Fruit fly (Drosophila melanogaster) whole organism, embryonic: Measurements from ENCODE around the gene His3.3A.

Source experiments
- Aef1 ChIP-seq: fragments of 200-800 bp; sonication (Bioruptor generic); IDR thresholded peaks from 3 replicates; pipeline ENCODE4 v1.3.6; 2022; ENCODE audit warnings: missing biosample characterization, missing genetic modification characterization
- Atf-2 ChIP-seq: fragments of 200-800 bp; sonication (Bioruptor generic); optimal IDR thresholded peaks from 2 replicates; lab custom pipeline; 2016; ENCODE audit warnings: missing biosample characterization, missing genetic modification characterization
- CG10543 ChIP-seq: fragments of 200-800 bp; sonication (Bioruptor generic); optimal IDR thresholded peaks from 3 replicates; lab custom pipeline; 2017; ENCODE audit warnings: missing biosample characterization, mild to moderate bottlenecking, missing genetic modification characterization, moderate library complexity
- CG10565 ChIP-seq: fragments of 200-800 bp; sonication (Bioruptor generic); optimal IDR thresholded peaks from 3 replicates; lab custom pipeline; 2016; ENCODE audit warnings: missing biosample characterization, mild to moderate bottlenecking, missing genetic modification characterization
- CG10959 ChIP-seq: fragments of 200-800 bp; sonication (Bioruptor generic); IDR thresholded peaks from 2 replicates; pipeline ENCODE4 v1.3.6; 2022; ENCODE audit warnings: missing biosample characterization, missing genetic modification characterization
- CG12219 ChIP-seq: fragments of 200-800 bp; sonication (Bioruptor generic); optimal IDR thresholded peaks from 3 replicates; lab custom pipeline; 2018; ENCODE audit warnings: missing biosample characterization, mild to moderate bottlenecking, missing genetic modification characterization
- CG12299 ChIP-seq: fragments of 200-800 bp; sonication (Bioruptor generic); optimal IDR thresholded peaks from 2 replicates; lab custom pipeline; 2018; ENCODE audit warnings: missing biosample characterization, mild to moderate bottlenecking, missing genetic modification characterization
- CG12391 ChIP-seq: fragments of 200-800 bp; sonication (Bioruptor generic); optimal IDR thresholded peaks from 3 replicates; lab custom pipeline; 2018; ENCODE audit warnings: missing biosample characterization, mild to moderate bottlenecking, missing genetic modification characterization, moderate library complexity
- CG14710 ChIP-seq: fragments of 200-800 bp; sonication (Bioruptor generic); optimal IDR thresholded peaks from 3 replicates; lab custom pipeline; 2019; ENCODE audit warnings: missing biosample characterization, mild to moderate bottlenecking, missing genetic modification characterization, moderate library complexity
- CG16815 ChIP-seq: fragments of 200-800 bp; sonication (Bioruptor generic); optimal IDR thresholded peaks from 3 replicates; lab custom pipeline; 2017; ENCODE audit warnings: missing biosample characterization, mild to moderate bottlenecking, missing genetic modification characterization
- CG1792 ChIP-seq: fragments of 200-800 bp; sonication (Bioruptor generic); optimal IDR thresholded peaks from 2 replicates; lab custom pipeline; 2016; ENCODE audit warnings: missing biosample characterization, missing genetic modification characterization
- CG2129 ChIP-seq: fragments of 200-800 bp; sonication (Bioruptor generic); IDR thresholded peaks from 2 replicates; pipeline ENCODE4 v1.3.6; 2022; ENCODE audit warnings: missing biosample characterization, missing genetic modification characterization; ENCODE audit not compliant: partially characterized antibody
- CG32532 ChIP-seq: fragments of 200-800 bp; sonication (Bioruptor generic); IDR thresholded peaks from 2 replicates; pipeline ENCODE4 v1.3.6; 2022; ENCODE audit warnings: missing biosample characterization, missing genetic modification characterization
- CG4617 ChIP-seq: fragments of 200-800 bp; sonication (Bioruptor generic); optimal IDR thresholded peaks from 3 replicates; lab custom pipeline; 2016; ENCODE audit warnings: missing biosample characterization, missing genetic modification characterization, borderline replicate concordance
- CG4820 ChIP-seq: fragments of 200-800 bp; sonication (Bioruptor generic); optimal IDR thresholded peaks from 3 replicates; lab custom pipeline; 2016; ENCODE audit warnings: missing biosample characterization, missing genetic modification characterization
- CG5180 ChIP-seq: fragments of 200-800 bp; sonication (Bioruptor generic); optimal IDR thresholded peaks from 3 replicates; lab custom pipeline; 2017; ENCODE audit warnings: missing biosample characterization, missing genetic modification characterization, mild to moderate bottlenecking, moderate library complexity, missing genetic modification reagents
- CG5953 ChIP-seq: fragments of 200-800 bp; sonication (Bioruptor generic); IDR thresholded peaks from 2 replicates; pipeline ENCODE4 v1.3.6; 2022; ENCODE audit warnings: missing biosample characterization, missing genetic modification characterization
- CG7987 ChIP-seq: fragments of 200-800 bp; sonication (Bioruptor generic); optimal IDR thresholded peaks from 2 replicates; lab custom pipeline; 2018; ENCODE audit warnings: missing biosample characterization, mild to moderate bottlenecking, missing genetic modification characterization, moderate library complexity
- CoRest ChIP-seq: fragments of 200-800 bp; sonication (Bioruptor generic); optimal IDR thresholded peaks from 3 replicates; lab custom pipeline; 2018; ENCODE audit warnings: missing biosample characterization, mild to moderate bottlenecking, missing genetic modification characterization, moderate library complexity
- D19B ChIP-seq: fragments of 200-800 bp; sonication (Bioruptor generic); optimal IDR thresholded peaks from 2 replicates; lab custom pipeline; 2017; ENCODE audit warnings: missing biosample characterization, mild to moderate bottlenecking, missing genetic modification characterization
- Dbx ChIP-seq: fragments of 200-800 bp; sonication (Bioruptor generic); IDR thresholded peaks from 3 replicates; pipeline ENCODE4 v1.3.6; 2022; ENCODE audit warnings: missing biosample characterization, missing genetic modification characterization
- Fer1 ChIP-seq: fragments of 200-800 bp; sonication (Bioruptor generic); optimal IDR thresholded peaks from 2 replicates; lab custom pipeline; 2017; ENCODE audit warnings: missing biosample characterization, mild to moderate bottlenecking, missing genetic modification characterization
- Gug ChIP-seq: fragments of 200-800 bp; sonication (Bioruptor generic); IDR thresholded peaks from 4 replicates; pipeline ENCODE4 v1.3.6; 2022; ENCODE audit warnings: missing biosample characterization, missing genetic modification characterization
- Lim3 ChIP-seq: fragments of 200-800 bp; sonication (Bioruptor generic); IDR thresholded peaks from 2 replicates; pipeline ENCODE4 v1.3.6; 2022; ENCODE audit warnings: missing biosample characterization, missing genetic modification characterization
- Mrtf ChIP-seq: fragments of 200-800 bp; sonication (Bioruptor generic); IDR thresholded peaks from 3 replicates; pipeline ENCODE4 v1.3.6; 2022; ENCODE audit warnings: missing biosample characterization, missing genetic modification characterization
- Myb ChIP-seq: fragments of 200-800 bp; sonication (Bioruptor generic); optimal IDR thresholded peaks from 2 replicates; lab custom pipeline; 2016; ENCODE audit warnings: missing biosample characterization, missing genetic modification characterization
- Nf-YB ChIP-seq: fragments of 200-800 bp; sonication (Bioruptor generic); optimal IDR thresholded peaks from 3 replicates; lab custom pipeline; 2019; ENCODE audit warnings: missing biosample characterization, mild to moderate bottlenecking, missing genetic modification characterization, moderate library complexity
- Pdp1 ChIP-seq, 2 experiments: fragments of 200-800 bp; sonication (Bioruptor generic); optimal IDR thresholded peaks; 3 replicates each; lab custom pipeline; 2016; ENCODE audit warnings: missing biosample characterization in 2 of 2, missing genetic modification characterization in 2 of 2, mild to moderate bottlenecking in 1 of 2, moderate library complexity in 1 of 2
- Sin3A ChIP-seq: fragments of >200 bp; optimal IDR thresholded peaks from 2 replicates; lab custom pipeline; 2018
- ara ChIP-seq: fragments of 200-800 bp; sonication (Bioruptor generic); IDR thresholded peaks from 2 replicates; pipeline ENCODE4 v1.3.6; 2022; ENCODE audit warnings: missing biosample characterization, missing genetic modification characterization
- bowl ChIP-seq: fragments of 200-800 bp; sonication (Bioruptor generic); IDR thresholded peaks from 2 replicates; pipeline ENCODE4 v1.3.6; 2022; ENCODE audit warnings: missing biosample characterization, missing genetic modification characterization
- bsh ChIP-seq, 2 experiments: fragments of 200-800 bp; sonication (Bioruptor generic); optimal IDR thresholded peaks; 2 replicates each; lab custom pipeline; 2017 to 2018; ENCODE audit warnings: mild to moderate bottlenecking in 2 of 2, missing biosample characterization in 2 of 2, missing genetic modification characterization in 2 of 2, moderate library complexity in 1 of 2
- crp ChIP-seq, 2 experiments: fragments of 200-800 bp; sonication (Bioruptor generic); optimal IDR thresholded peaks; 2 replicates in 1 of 2; 3 replicates in 1 of 2; lab custom pipeline; 2017; ENCODE audit warnings: missing biosample characterization in 2 of 2, missing genetic modification characterization in 2 of 2, mild to moderate bottlenecking in 1 of 2, moderate library complexity in 1 of 2
- emc ChIP-seq: fragments of 200-800 bp; sonication (Bioruptor generic); optimal IDR thresholded peaks from 2 replicates; lab custom pipeline; 2016; ENCODE audit warnings: missing biosample characterization, missing genetic modification characterization
- hbn ChIP-seq: fragments of 200-800 bp; sonication (Bioruptor generic); IDR thresholded peaks from 2 replicates; pipeline ENCODE4 v1.3.6; 2022; ENCODE audit warnings: missing biosample characterization, missing genetic modification characterization; ENCODE audit not compliant: partially characterized antibody
- hkb ChIP-seq, 2 experiments: fragments of 200-800 bp in 1 of 2; fragments of >200 bp in 1 of 2; sonication (Bioruptor generic) in 1 of 2; IDR thresholded peaks in 1 of 2; optimal IDR thresholded peaks in 1 of 2; 2 replicates each; pipeline versions ENCODE4 v1.3.6 to Lab custom; 2017 to 2022; ENCODE audit warnings: missing biosample characterization in 1 of 2, missing genetic modification characterization in 1 of 2
- ind ChIP-seq: fragments of 200-800 bp; sonication (Bioruptor generic); optimal IDR thresholded peaks from 3 replicates; lab custom pipeline; 2016; ENCODE audit warnings: missing biosample characterization, missing genetic modification characterization
- inv ChIP-seq: fragments of 200-800 bp; sonication (Bioruptor generic); IDR thresholded peaks from 2 replicates; pipeline ENCODE4 v1.3.6; 2022; ENCODE audit warnings: missing biosample characterization, missing genetic modification characterization; ENCODE audit not compliant: partially characterized antibody
- jumu ChIP-seq: fragments of 200-800 bp; sonication (Bioruptor generic); optimal IDR thresholded peaks from 3 replicates; lab custom pipeline; 2016; ENCODE audit warnings: missing biosample characterization, missing genetic modification characterization
- kni ChIP-seq: fragments of 200-800 bp; sonication (Bioruptor generic); optimal IDR thresholded peaks from 3 replicates; lab custom pipeline; 2017; ENCODE audit warnings: mild to moderate bottlenecking, missing biosample characterization, missing genetic modification reagents, missing genetic modification characterization
- knrl ChIP-seq: fragments of 200-800 bp; sonication (Bioruptor generic); IDR thresholded peaks from 3 replicates; pipeline ENCODE4 v1.3.6; 2022; ENCODE audit warnings: missing biosample characterization, missing genetic modification characterization; ENCODE audit not compliant: partially characterized antibody
- ranshi ChIP-seq: fragments of 200-800 bp; sonication (Bioruptor generic); IDR thresholded peaks from 2 replicates; pipeline ENCODE4 v1.3.6; 2022; ENCODE audit warnings: missing biosample characterization, missing genetic modification characterization
- repo ChIP-seq: fragments of 200-800 bp; sonication (Bioruptor generic); optimal IDR thresholded peaks from 2 replicates; lab custom pipeline; 2016; ENCODE audit warnings: missing biosample characterization, missing genetic modification characterization
- so ChIP-seq: fragments of 200-800 bp; sonication (Bioruptor generic); IDR thresholded peaks from 3 replicates; pipeline ENCODE4 v1.3.6; 2022; ENCODE audit warnings: missing biosample characterization, missing genetic modification characterization
- sob ChIP-seq: fragments of 200-800 bp; sonication (Bioruptor generic); IDR thresholded peaks from 2 replicates; pipeline ENCODE4 v1.3.6; 2022; ENCODE audit warnings: missing biosample characterization, missing genetic modification characterization
- usp ChIP-seq: fragments of >200 bp; optimal IDR thresholded peaks from 2 replicates; lab custom pipeline; 2017; ENCODE audit warnings: missing biosample characterization, missing genetic modification characterization
- wek ChIP-seq: fragments of 200-800 bp; sonication (Bioruptor generic); optimal IDR thresholded peaks from 3 replicates; lab custom pipeline; 2018; ENCODE audit warnings: missing biosample characterization, mild to moderate bottlenecking, missing genetic modification characterization, moderate library complexity
- zen ChIP-seq: fragments of 200-800 bp; sonication (Bioruptor generic); optimal IDR thresholded peaks from 3 replicates; lab custom pipeline; 2018; ENCODE audit warnings: missing biosample characterization, mild to moderate bottlenecking, missing genetic modification characterization, moderate library complexity
- zen2 ChIP-seq: fragments of 200-800 bp; sonication (Bioruptor generic); IDR thresholded peaks from 3 replicates; pipeline ENCODE4 v1.3.6; 2022; ENCODE audit warnings: missing biosample characterization, missing genetic modification characterization; ENCODE audit not compliant: partially characterized antibody

Gene His3.3A

DNA sequence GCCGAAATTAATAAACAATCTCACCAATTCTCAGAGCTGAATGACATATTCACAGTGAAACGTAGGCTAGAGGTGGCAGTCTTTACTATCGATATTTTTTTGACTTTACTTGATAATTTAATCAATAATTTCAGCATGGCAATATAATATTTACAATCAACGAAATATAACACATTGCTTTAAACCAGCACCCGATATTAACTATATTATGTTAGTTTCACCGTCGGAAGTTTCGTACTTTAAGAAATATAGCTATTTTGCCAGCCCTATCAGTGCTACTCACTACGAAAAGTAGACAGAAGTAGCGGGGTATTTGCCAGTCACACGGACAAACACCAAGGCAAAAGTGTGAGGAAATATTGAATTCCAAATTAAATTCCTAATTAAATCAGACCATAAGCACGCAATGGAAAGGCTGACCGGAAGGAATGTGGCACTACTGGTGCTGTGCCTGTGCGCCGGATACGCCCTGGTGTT, 44.0 kb upstream of the His3.3A start, which contains the start of the genes CG31917, Tfb5 and SelT (continued):
- TF ChIP-seq CG12391 (tag; lab: Kevin White, UChicago), result peak; percentile 82
- TF ChIP-seq bowl, result no peak
- no peak for TF ChIP-seq kni (GFP tag; lab: Kevin White, UChicago)
- TF ChIP-seq inv (GFP tag; lab: Robert Waterston, UW), result peak; percentile 71
- TF ChIP-seq usp (GFP tag; lab: Kevin White, UChicago), result no peak
- peak; percentile 29 for TF ChIP-seq CG10543 (GFP tag; lab: Kevin White, UChicago)
- TF ChIP-seq Dbx, result 0 out of 3 replicates have a peak, but pooled peaks have one; percentile 11
- TF ChIP-seq CG1792 (GFP tag; lab: Kevin White, UChicago), result peak; percentile 37
- TF ChIP-seq CG12299 (tag; lab: Kevin White, UChicago), result peak; percentile 59
- no peak for TF ChIP-seq Lim3
- TF ChIP-seq so (GFP tag; lab: Robert Waterston, UW), result no peak
- peak; percentile 66 for TF ChIP-seq Sin3A (lab: Kevin White, UChicago)
- no peak for TF ChIP-seq ara
- no peak for TF ChIP-seq CG10565 (GFP tag; lab: Kevin White, UChicago)
- TF ChIP-seq ranshi (GFP tag; lab: Robert Waterston, UW), result no peak
- peak; percentile 80 for TF ChIP-seq knrl (GFP tag; lab: Robert Waterston, UW)
- peak; percentile 70 for TF ChIP-seq CoRest (tag; lab: Kevin White, UChicago)
- no peak for TF ChIP-seq emc (GFP tag; lab: Kevin White, UChicago)
- peak; percentile 52 to 54 for TF ChIP-seq Pdp1 (GFP tag; optimal IDR thresholded peaks at IDR 0.05; lab: Kevin White, UChicago)
- no peak for TF ChIP-seq hkb (optimal IDR thresholded peaks at IDR 0.05; lab: Kevin White, UChicago)
- TF ChIP-seq hkb (GFP tag; IDR thresholded peaks at IDR 0.05; lab: Robert Waterston, UW), result 0 out of 2 replicates have a peak, but pooled peaks have one; percentile 15
- TF ChIP-seq CG7987 (GFP tag; lab: Kevin White, UChicago), result no peak
- TF ChIP-seq zen, result peak; percentile 50
- TF ChIP-seq CG12219 (GFP tag; lab: Kevin White, UChicago), result peak; percentile 11
- TF ChIP-seq hbn (GFP tag; lab: Robert Waterston, UW), result peak; percentile 65
- peak; percentile 47 for TF ChIP-seq ind (GFP tag; lab: Kevin White, UChicago)
- no peak for TF ChIP-seq crp (GFP tag; optimal IDR thresholded peaks at IDR 0.05; lab: Kevin White, UChicago)
- peak; percentile 22; the same call in 1 of the 3 replicates for TF ChIP-seq Aef1
- no peak for TF ChIP-seq CG10959 (GFP tag; lab: Robert Waterston, UW)
- TF ChIP-seq Myb (GFP tag; lab: Kevin White, UChicago), result peak; percentile 14
- TF ChIP-seq zen2 (GFP tag; lab: Robert Waterston, UW), result peak; percentile 28; the same call in 2 of the 3 replicates
- no peak for TF ChIP-seq Nf-YB (GFP tag; lab: Kevin White, UChicago)
- TF ChIP-seq CG5180, result no peak
- TF ChIP-seq Fer1 (GFP tag; lab: Kevin White, UChicago), result no peak
- peak; percentile 69 for TF ChIP-seq CG14710 (tag; lab: Kevin White, UChicago)
- peak; percentile 35 for TF ChIP-seq repo (GFP tag; lab: Kevin White, UChicago)
- TF ChIP-seq CG5953 (GFP tag; lab: Robert Waterston, UW), result no peak
- TF ChIP-seq CG4617 (GFP tag; lab: Kevin White, UChicago), result peak; percentile 89
- peak; percentile 32; the same call in 1 of the 2 replicates for TF ChIP-seq sob
- no peak for TF ChIP-seq D19B (GFP tag; lab: Kevin White, UChicago)
- no peak for TF ChIP-seq Gug (GFP tag; lab: Robert Waterston, UW)
- peak; percentile 30 for TF ChIP-seq Atf-2 (GFP tag; lab: Kevin White, UChicago)
- TF ChIP-seq CG16815 (GFP tag; lab: Kevin White, UChicago), result no peak
- TF ChIP-seq jumu (GFP tag; lab: Kevin White, UChicago), result peak; percentile 46
- no peak for TF ChIP-seq Mrtf
- peak; percentile 24 for TF ChIP-seq CG4820 (GFP tag; lab: Kevin White, UChicago)
- TF ChIP-seq CG32532, result peak; percentile 50; the same call in 1 of the 2 replicates
- TF ChIP-seq bsh (GFP tag; optimal IDR thresholded peaks at IDR 0.05; lab: Kevin White, UChicago), result peak in 1 of 2 experiments; percentile 40
- peak; percentile 60 for TF ChIP-seq CG2129
- TF ChIP-seq wek (GFP tag; lab: Kevin White, UChicago), result no peak
